Fruit fly (Drosophila melanogaster): ENCODE data around the gene pcx.

DNA sequence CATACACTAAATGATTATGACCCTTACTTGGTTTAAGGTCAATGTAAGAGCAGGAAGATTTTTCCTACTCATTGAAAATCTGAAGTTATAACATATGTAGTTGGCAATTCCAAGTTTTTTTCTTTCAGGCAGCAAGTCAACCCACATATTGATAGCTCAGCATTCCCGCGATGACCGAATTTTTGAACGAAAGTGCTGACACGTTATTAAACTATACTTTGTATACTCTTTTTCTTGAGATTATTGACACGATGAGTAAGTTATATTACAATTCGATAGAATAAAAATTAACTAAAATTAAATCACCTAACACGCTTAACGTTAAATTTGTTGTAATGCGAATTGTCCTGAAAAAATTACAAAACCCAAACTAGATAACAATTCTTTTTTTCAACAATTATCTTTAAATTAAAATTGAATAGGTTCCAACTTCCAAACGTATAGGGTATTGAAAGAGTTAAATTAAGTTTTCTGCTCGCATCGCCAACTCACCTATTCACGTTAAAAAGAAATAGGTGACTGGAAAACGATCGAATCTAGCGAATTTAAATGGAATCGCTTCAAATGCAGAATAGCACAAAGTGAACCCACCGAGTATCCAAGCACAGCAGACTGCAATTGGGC, 50.3 kb downstream of the pcx start, which contains the start of gene Vml:
- TF ChIP-seq h (optimal IDR thresholded peaks at IDR 0.05) (no peak), psq (optimal IDR thresholded peaks at IDR 0.05) (no peak), insv (optimal IDR thresholded peaks at IDR 0.05) (no peak), Myc (optimal IDR thresholded peaks at IDR 0.05) (no peak), ttk (optimal IDR thresholded peaks at IDR 0.05) (no peak)

Data from Kc167 (cell line).